Fruit fly (Drosophila melanogaster): ENCODE data around the gene spd-2.

DNA sequence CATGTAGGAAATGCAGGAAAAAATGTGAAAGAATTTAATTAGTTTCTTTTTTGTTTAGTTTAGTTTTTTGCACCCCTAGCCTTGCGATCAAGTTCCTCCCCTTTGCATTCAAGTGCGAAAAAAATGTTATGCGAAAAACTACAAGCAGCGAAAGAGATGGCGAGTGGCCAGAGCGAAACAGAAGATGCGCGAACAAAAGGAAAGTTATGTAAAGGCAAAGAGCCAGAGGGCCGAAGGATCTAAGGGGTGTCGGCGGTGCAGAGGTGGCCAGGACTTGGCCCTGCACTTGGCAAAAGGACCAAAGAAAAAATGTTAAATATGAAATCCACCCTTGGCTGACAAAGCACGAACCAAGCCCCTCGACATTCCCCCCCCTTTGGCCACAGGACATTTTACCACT, 39.3 kb upstream of the spd-2 start:
- TF ChIP-seq CG5204 (GFP tag; optimal IDR thresholded peaks at IDR 0.05) (no peak), CG12768 (GFP tag; optimal IDR thresholded peaks at IDR 0.05) (no peak), kay (GFP tag; ENCODE audit: borderline replicate concordance) (no peak), cnc (optimal IDR thresholded peaks at IDR 0.05) (no peak), cic (GFP tag; optimal IDR thresholded peaks at IDR 0.05) (no peak), CG7045 (GFP tag; optimal IDR thresholded peaks at IDR 0.05) (no peak), Crg-1 (GFP tag; optimal IDR thresholded peaks at IDR 0.05) (no peak), toe (GFP tag; optimal IDR thresholded peaks at IDR 0.05) (no peak), CG14711 (tag; optimal IDR thresholded peaks at IDR 0.05) (no peak), pad (GFP tag; optimal IDR thresholded peaks at IDR 0.05) (no peak), Mnt (GFP tag; optimal IDR thresholded peaks at IDR 0.05) (no peak), CG11617 (GFP tag; optimal IDR thresholded peaks at IDR 0.05) (no peak), bab1 (GFP tag; optimal IDR thresholded peaks at IDR 0.05) (no peak), CG1620 (GFP tag; optimal IDR thresholded peaks at IDR 0.05) (no peak)

All from whole organism, adult.